Worm (Caenorhabditis elegans): Measurements from ENCODE around the gene K09F6.9.

DNA sequence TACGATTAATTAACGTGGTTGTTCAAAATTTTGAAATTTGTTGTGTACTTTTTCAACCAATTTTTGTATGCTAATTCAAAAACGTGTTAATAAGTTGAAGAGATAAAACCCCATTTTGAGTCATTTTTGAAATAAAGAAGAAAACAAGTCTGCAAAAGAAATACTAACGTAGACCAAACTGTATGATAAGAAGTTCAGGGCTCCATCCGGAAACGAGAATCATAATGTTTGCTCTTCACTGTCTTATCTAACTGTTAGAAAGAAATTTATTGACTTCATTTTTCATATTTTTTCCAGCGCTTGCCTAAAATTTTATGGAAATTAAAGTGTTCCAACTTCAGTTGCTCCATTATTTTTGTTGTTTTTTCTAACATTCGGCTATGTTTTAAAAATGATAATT, 23.0 kb upstream of the K09F6.9 start:
- TF ChIP-seq nfya-1 (tag; optimal IDR thresholded peaks at IDR 0.05) (no peak), sox-4 (tag; optimal IDR thresholded peaks at IDR 0.05) (no peak), hlh-6 (tag; optimal IDR thresholded peaks at IDR 0.05) (no peak), fkh-10 (GFP tag; optimal IDR thresholded peaks at IDR 0.05) (no peak)

Data from whole organism, late embryonic.